Worm (Caenorhabditis elegans) whole organism, L1 larva: Measurements from ENCODE around the gene vha-20.

Source experiments
- aha-1 ChIP-seq: fragments of 150-350 bp; optimal IDR thresholded peaks from 2 replicates; lab custom pipeline; 2014; ENCODE audit warnings: missing biosample characterization, missing genetic modification characterization
- efl-1 ChIP-seq, 4 experiments: fragments of 150-350 bp; optimal IDR thresholded peaks in 3 of 4; peaks in 1 of 4; 1 replicate in 1 of 4; 2 replicates in 3 of 4; lab custom pipeline; 2014; ENCODE audit warnings: missing biosample characterization in 2 of 4, missing genetic modification characterization in 2 of 4, missing genetic modification reagents in 2 of 4
- elt-3 ChIP-seq, 6 experiments: fragments of 150-350 bp in 1 of 6; sonication (generic microtip); optimal IDR thresholded peaks; 2 replicates each; lab custom pipeline; 2017 to 2018; ENCODE audit warnings: missing biosample characterization in 6 of 6, missing genetic modification characterization in 6 of 6, inconsistent platforms in 1 of 6
- lin-13 ChIP-seq: fragments of 150-350 bp; optimal IDR thresholded peaks from 2 replicates; lab custom pipeline; 2014; ENCODE audit warnings: missing biosample characterization, missing genetic modification reagents, missing genetic modification characterization
- snpc-4 ChIP-seq: fragments of 150-350 bp; optimal IDR thresholded peaks from 2 replicates; lab custom pipeline; 2014; ENCODE audit warnings: missing biosample characterization, missing genetic modification characterization

DNA sequence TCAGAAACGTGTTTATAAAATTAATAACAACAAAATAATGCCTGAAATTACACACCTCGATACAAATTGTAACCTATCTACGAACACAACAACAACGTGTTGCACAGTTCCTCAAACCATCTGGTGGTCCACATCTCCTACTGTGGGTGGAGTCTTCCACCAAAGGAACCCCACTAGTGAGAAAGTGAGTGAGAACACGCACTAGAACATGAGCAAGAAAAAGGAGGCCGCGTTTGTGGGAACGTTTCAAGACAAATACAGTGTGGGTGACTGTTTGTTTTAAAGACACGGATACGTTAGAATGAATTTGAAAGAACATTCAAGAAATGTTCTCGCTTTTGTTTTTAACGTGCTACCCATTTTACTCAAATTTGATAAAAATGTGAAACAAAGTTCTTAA, 22.2 kb upstream of the vha-20 start, which contains the start of gene ceh-36:
- TF ChIP-seq aha-1 (tag; lab: Kevin White, UChicago) (no peak), lin-13 (GFP tag; lab: Kevin White, UChicago) (no peak), snpc-4 (tag; lab: Kevin White, UChicago) (no peak), elt-3 (tag; optimal IDR thresholded peaks at IDR 0.05; lab: Kevin White, UChicago) (no peak), efl-1 (optimal IDR thresholded peaks at IDR 0.05; lab: Kevin White, UChicago) (no peak), efl-1 (GFP tag; optimal IDR thresholded peaks at IDR 0.05 in 1 of 2; lab: Kevin White, UChicago) (no peak)
